Worm (Caenorhabditis elegans): ENCODE results near the gene ptp-5.1.

Gene ptp-5.1

ce11 chrIV:5166030-5166429, at the start of gene ptp-5.1:
Gene ptp-5.1, plus strand, starts transcription at chrIV:5166330.
- TF ChIP-seq isw-1 (GFP tag; IDR thresholded peaks at IDR 0.05) (no peak), unc-86 (tag; optimal IDR thresholded peaks at IDR 0.05) (no peak), tbx-2 (tag; optimal IDR thresholded peaks at IDR 0.05) (no peak)

DNA sequence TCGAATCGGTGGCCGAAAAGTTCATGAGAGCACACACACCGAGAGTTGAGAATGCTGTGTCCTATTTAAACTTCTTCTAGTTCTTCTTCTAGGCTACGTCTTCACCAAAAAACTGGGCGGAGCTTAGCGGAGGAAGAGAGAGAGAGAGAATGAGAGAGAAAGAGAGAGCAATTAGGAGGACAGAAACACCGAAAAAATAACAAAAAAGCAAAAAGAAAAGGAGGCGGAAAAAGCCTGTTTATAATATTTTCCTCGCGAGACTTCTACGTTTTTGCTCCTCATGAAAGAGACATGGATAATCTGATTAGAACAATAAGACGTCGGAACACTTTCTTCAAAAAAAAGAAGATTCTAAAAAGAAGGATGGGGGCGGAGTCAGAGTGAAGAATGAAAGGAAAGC, 44.1 kb upstream of the ptp-5.1 start, which contains the start of gene tkr-3:
tkr-3 (minus strand) TSS at position 101 of the 400 bp plus-strand sequence.
- TF ChIP-seq C16A3.4 (tag; optimal IDR thresholded peaks at IDR 0.05), result no peak
- no peak for TF ChIP-seq ets-5 (GFP tag; IDR thresholded peaks at IDR 0.05)
- TF ChIP-seq C34B4.2 (tag; optimal IDR thresholded peaks at IDR 0.05), result no peak
- no peak for TF ChIP-seq mef-2 (tag; optimal IDR thresholded peaks at IDR 0.05)
- TF ChIP-seq aly-2 (tag; optimal IDR thresholded peaks at IDR 0.05), result no peak
- TF ChIP-seq sptf-1 (tag; optimal IDR thresholded peaks at IDR 0.05), result no peak
- TF ChIP-seq lin-13 (GFP tag; optimal IDR thresholded peaks at IDR 0.05), result no peak
- no peak for TF ChIP-seq nhr-76 (tag; optimal IDR thresholded peaks at IDR 0.05)
- no peak for TF ChIP-seq elt-2 (tag; optimal IDR thresholded peaks at IDR 0.05)
- no peak for TF ChIP-seq lin-14 (GFP tag; optimal IDR thresholded peaks at IDR 0.05)
- no peak for TF ChIP-seq hlh-4 (tag; optimal IDR thresholded peaks at IDR 0.05)
- no peak for TF ChIP-seq mep-1 (tag; optimal IDR thresholded peaks at IDR 0.05)
- TF ChIP-seq fkh-10 (GFP tag; optimal IDR thresholded peaks at IDR 0.05), result no peak
- no peak for TF ChIP-seq mdl-1 (tag; optimal IDR thresholded peaks at IDR 0.05)
- TF ChIP-seq tlp-1 (tag; optimal IDR thresholded peaks at IDR 0.05), result no peak
- TF ChIP-seq nhr-11 (tag; optimal IDR thresholded peaks at IDR 0.05), result no peak
- no peak for TF ChIP-seq elt-3 (tag; optimal IDR thresholded peaks at IDR 0.05)
- TF ChIP-seq nhr-12 (tag; optimal IDR thresholded peaks at IDR 0.05), result no peak
- TF ChIP-seq fos-1 (tag; optimal IDR thresholded peaks at IDR 0.05), result no peak

DNA sequence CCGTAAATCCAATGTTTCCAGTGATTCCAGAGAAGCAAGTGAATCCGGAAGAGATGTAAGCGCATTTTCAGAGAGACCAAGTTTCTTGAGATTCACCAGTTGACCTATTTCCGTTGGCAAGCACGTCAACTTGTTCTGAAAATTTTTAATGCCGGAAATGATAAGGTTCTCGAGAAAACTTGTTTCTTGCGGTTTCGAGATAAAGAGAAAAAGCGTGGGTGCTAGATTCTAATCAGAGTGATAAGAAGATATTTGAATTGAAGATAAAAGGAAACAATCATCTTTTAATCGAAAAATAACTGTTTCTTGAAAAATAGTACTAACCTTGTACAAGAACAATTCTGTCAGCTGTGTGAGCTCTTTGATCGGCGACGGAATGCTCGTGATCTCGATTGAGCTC, 34.3 kb upstream of the ptp-5.1 start:
- TF ChIP-seq lin-14 (GFP tag; optimal IDR thresholded peaks at IDR 0.05) (peak; percentile 3), elt-3 (tag; optimal IDR thresholded peaks at IDR 0.05) (peak in 3 of 6 experiments; percentile 51 to 78 (median 65)), nhr-90 (tag; optimal IDR thresholded peaks at IDR 0.05; ENCODE audit: poor library complexity) (no peak), ztf-4 (tag; optimal IDR thresholded peaks at IDR 0.05) (no peak), elt-2 (tag; optimal IDR thresholded peaks at IDR 0.05) (peak; percentile 12), aha-1 (tag; optimal IDR thresholded peaks at IDR 0.05) (no peak), nhr-11 (tag; optimal IDR thresholded peaks at IDR 0.05) (no peak), lin-13 (GFP tag; optimal IDR thresholded peaks at IDR 0.05) (no peak), mep-1 (tag; optimal IDR thresholded peaks at IDR 0.05) (no peak), unc-130 (tag; optimal IDR thresholded peaks at IDR 0.05) (no peak), jun-1 (tag; optimal IDR thresholded peaks at IDR 0.05) (no peak), xbp-1 (tag; optimal IDR thresholded peaks at IDR 0.05) (no peak), blmp-1 (tag; optimal IDR thresholded peaks at IDR 0.05) (peak; percentile 48), ceh-63 (GFP tag; optimal IDR thresholded peaks at IDR 0.05) (no peak), hlh-17 (GFP tag; optimal IDR thresholded peaks at IDR 0.05; ENCODE audit: borderline replicate concordance) (no peak)

- TF ChIP-seq lin-14 (GFP tag; optimal IDR thresholded peaks at IDR 0.05), result peak; percentile 70
- TF ChIP-seq nhr-47 (tag; optimal IDR thresholded peaks at IDR 0.05), result peak; percentile 28
- peak in 1 of 2 experiments; percentile 16 for TF ChIP-seq ztf-11 (tag; optimal IDR thresholded peaks at IDR 0.05)
- no peak for TF ChIP-seq Y116A8C.19 (tag; optimal IDR thresholded peaks at IDR 0.05; ENCODE audit: borderline replicate concordance)
- peak; percentile 31 for TF ChIP-seq snu-23 (GFP tag; optimal IDR thresholded peaks at IDR 0.05)
- TF ChIP-seq lin-35 (GFP tag; optimal IDR thresholded peaks at IDR 0.05), result peak; percentile 11 to 34
- peak; percentile 92 for TF ChIP-seq blmp-1 (tag; optimal IDR thresholded peaks at IDR 0.05)
- TF ChIP-seq dsc-1 (tag; optimal IDR thresholded peaks at IDR 0.05), result peak; percentile 33
- TF ChIP-seq zag-1 (tag; optimal IDR thresholded peaks at IDR 0.05), result no peak
- TF ChIP-seq dpl-1 (GFP tag; optimal IDR thresholded peaks at IDR 0.05), result peak in 1 of 3 experiments; percentile 20
- peak; percentile 11 for TF ChIP-seq mep-1 (tag; optimal IDR thresholded peaks at IDR 0.05)
- no peak for TF ChIP-seq tlp-1 (tag; optimal IDR thresholded peaks at IDR 0.05)
- peak in 2 of 6 experiments; percentile 26 to 36 for TF ChIP-seq elt-3 (tag; optimal IDR thresholded peaks at IDR 0.05)
- peak; percentile 53 for TF ChIP-seq nhr-71 (tag; optimal IDR thresholded peaks at IDR 0.05)
- peak; percentile 4 for TF ChIP-seq pag-3 (tag; optimal IDR thresholded peaks at IDR 0.05; ENCODE audit: borderline replicate concordance, insufficient read depth)
- no peak for TF ChIP-seq pax-3 (tag; optimal IDR thresholded peaks at IDR 0.05)
- TF ChIP-seq efl-1 (optimal IDR thresholded peaks at IDR 0.05), result no peak
- peak in 1 of 2 experiments; percentile 90 for TF ChIP-seq efl-1 (GFP tag; optimal IDR thresholded peaks at IDR 0.05 in 1 of 2)
- peak; percentile 15 to 53 for TF ChIP-seq lsy-2 (tag; optimal IDR thresholded peaks at IDR 0.05)
Measured at ce11 chrIV:5133791-5134370, 32.2 kb upstream of the ptp-5.1 start.

Measured in whole organism, L1 larva.